Worm (Caenorhabditis elegans) whole organism, late embryonic: Measurements from ENCODE around the gene E04F6.4.
A peak's percentile ranks its signal among the peaks of the same experiment; 100 is the strongest.

Experiments
- ahr-1 ChIP-seq: sonication (generic microtip); optimal IDR thresholded peaks from 2 replicates; lab custom pipeline; 2016; ENCODE audit warnings: missing genetic modification characterization, missing compliant biosample characterization
- ceh-14 ChIP-seq: sonication (generic microtip); optimal IDR thresholded peaks from 2 replicates; lab custom pipeline; 2016; ENCODE audit warnings: missing genotype, missing genetic modification characterization, missing compliant biosample characterization
- elt-4 ChIP-seq: sonication (generic microtip); optimal IDR thresholded peaks from 2 replicates; lab custom pipeline; 2016; ENCODE audit warnings: missing genetic modification characterization, missing compliant biosample characterization
- fax-1 ChIP-seq: sonication (generic microtip); optimal IDR thresholded peaks from 2 replicates; lab custom pipeline; 2016; ENCODE audit warnings: missing genotype, missing genetic modification characterization, missing compliant biosample characterization

DNA sequence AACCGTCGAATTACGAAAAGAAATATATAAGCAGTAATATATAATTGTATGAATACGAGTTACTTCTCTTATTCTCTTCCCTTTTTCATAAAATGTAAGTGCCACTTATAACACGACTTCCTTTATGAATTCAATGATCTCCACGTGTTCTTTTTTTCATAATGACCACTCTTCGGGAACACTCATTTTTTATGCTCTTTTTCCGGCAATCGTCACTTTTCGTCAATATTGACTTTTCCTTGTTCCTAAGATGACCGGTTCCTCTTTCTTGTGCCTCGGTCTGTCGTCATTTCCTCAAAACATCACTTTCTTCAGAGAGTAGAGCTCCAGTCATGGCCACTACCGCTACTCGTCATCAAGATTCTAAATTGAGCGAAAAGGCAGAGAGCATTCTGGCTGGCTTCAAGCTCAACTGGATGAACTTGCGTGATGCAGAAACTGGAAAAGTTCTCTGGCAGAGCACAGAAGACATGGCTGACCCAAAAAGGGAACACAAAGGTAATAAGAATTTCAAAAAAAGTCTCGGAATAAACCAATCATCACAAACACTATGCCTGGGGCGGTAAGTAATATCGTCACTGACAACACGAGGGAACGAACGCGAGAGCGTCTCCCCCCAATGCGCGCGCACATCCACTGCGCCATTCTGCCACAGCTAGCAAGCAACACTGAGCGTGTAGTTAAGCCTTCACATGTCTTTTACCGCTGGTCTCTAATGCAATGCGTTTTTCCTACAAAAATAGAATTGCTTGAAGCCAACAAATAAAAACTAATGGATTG is 5.5 kb upstream of the E04F6.4 start, which contains the start of gene pdl-1:
- TF ChIP-seq ceh-14 (tag; lab: Kevin White, UChicago) (peak; percentile 89), elt-4 (peak; percentile 84), ahr-1 (tag; lab: Kevin White, UChicago) (peak; percentile 76), fax-1 (peak; percentile 88)
